Worm (Caenorhabditis elegans) whole organism, L2 larva: ENCODE results near the gene srg-11.
A peak's percentile ranks its signal among the peaks of the same experiment; 100 is the strongest.

ENCODE experiments used
- C34F6.9 ChIP-seq: fragments of 150-350 bp; optimal IDR thresholded peaks from 2 replicates; lab custom pipeline; 2014; ENCODE audit warnings: missing biosample characterization, missing genetic modification characterization
- F13H6.1 ChIP-seq: sonication (generic microtip); optimal IDR thresholded peaks from 2 replicates; lab custom pipeline; 2016; ENCODE audit warnings: missing genetic modification characterization, missing compliant biosample characterization
- Y55F3AM.14 ChIP-seq: fragments of 200-800 bp; sonication (Bioruptor generic); optimal IDR thresholded peaks from 2 replicates; lab custom pipeline; 2018; ENCODE audit warnings: mild to moderate bottlenecking, missing genetic modification characterization, missing compliant biosample characterization
- alr-1 ChIP-seq: fragments of 150-350 bp; optimal IDR thresholded peaks from 2 replicates; lab custom pipeline; 2014; ENCODE audit warnings: missing biosample characterization, missing genetic modification characterization
- aly-2 ChIP-seq: fragments of 150-350 bp; optimal IDR thresholded peaks from 2 replicates; lab custom pipeline; 2014; ENCODE audit warnings: missing biosample characterization, missing genetic modification characterization
- ama-1 ChIP-seq: fragments of 150-350 bp; optimal IDR thresholded peaks from 2 replicates; lab custom pipeline; 2018; ENCODE audit warnings: inconsistent platforms
- blmp-1 ChIP-seq: sonication (generic microtip); optimal IDR thresholded peaks from 2 replicates; lab custom pipeline; 2017; ENCODE audit warnings: missing genetic modification characterization, mild to moderate bottlenecking, missing compliant biosample characterization, antibody characterized with exemption, moderate library complexity; ENCODE audit not compliant: insufficient read depth
- ceh-82 ChIP-seq: fragments of 150-350 bp; optimal IDR thresholded peaks from 2 replicates; lab custom pipeline; 2014; ENCODE audit warnings: missing biosample characterization, missing genetic modification characterization
- crh-2 ChIP-seq: sonication (generic microtip); optimal IDR thresholded peaks from 2 replicates; lab custom pipeline; 2017; ENCODE audit warnings: missing biosample characterization, missing genetic modification characterization
- dmd-4 ChIP-seq: sonication (generic microtip); optimal IDR thresholded peaks from 2 replicates; lab custom pipeline; 2017; ENCODE audit warnings: missing biosample characterization, missing genetic modification characterization
- egl-27 ChIP-seq: sonication (generic microtip); optimal IDR thresholded peaks from 3 replicates; lab custom pipeline; 2017; ENCODE audit warnings: missing biosample characterization, missing genetic modification reagents, missing genetic modification characterization
- elt-1 ChIP-seq: fragments of 150-350 bp; optimal IDR thresholded peaks from 2 replicates; lab custom pipeline; 2014; ENCODE audit warnings: missing biosample characterization, missing genetic modification characterization
- elt-3 ChIP-seq: sonication (generic microtip); optimal IDR thresholded peaks from 2 replicates; lab custom pipeline; 2017; ENCODE audit warnings: missing biosample characterization, missing genetic modification characterization
- fos-1 ChIP-seq: fragments of 150-350 bp; optimal IDR thresholded peaks from 2 replicates; lab custom pipeline; 2014; ENCODE audit warnings: missing biosample characterization, missing genetic modification characterization
- lin-13 ChIP-seq: fragments of 150-350 bp; optimal IDR thresholded peaks from 2 replicates; lab custom pipeline; 2014; ENCODE audit warnings: missing biosample characterization, missing genetic modification reagents, missing genetic modification characterization
- lin-39 ChIP-seq: fragments of 150-350 bp; optimal IDR thresholded peaks from 2 replicates; lab custom pipeline; 2014; ENCODE audit warnings: missing biosample characterization, missing genetic modification reagents, missing genetic modification characterization
- lsy-2 ChIP-seq, 2 experiments: fragments of 150-350 bp in 1 of 2; sonication (generic microtip) in 1 of 2; optimal IDR thresholded peaks; 2 replicates each; lab custom pipeline; 2014 to 2017; ENCODE audit warnings: missing biosample characterization in 2 of 2, missing genetic modification characterization in 2 of 2
- mab-5 ChIP-seq: fragments of 150-350 bp; optimal IDR thresholded peaks from 2 replicates; lab custom pipeline; 2014; ENCODE audit warnings: missing biosample characterization, missing genetic modification characterization
- mbf-1 ChIP-seq: sonication (generic microtip); optimal IDR thresholded peaks from 2 replicates; lab custom pipeline; 2017; ENCODE audit warnings: missing biosample characterization, missing genetic modification characterization
- mdl-1 ChIP-seq, 2 experiments: fragments of 150-350 bp in 1 of 2; sonication (generic microtip) in 1 of 2; optimal IDR thresholded peaks; 2 replicates each; lab custom pipeline; 2017; ENCODE audit warnings: missing biosample characterization in 2 of 2, missing genetic modification characterization in 2 of 2
- nhr-10 ChIP-seq: sonication (generic microtip); optimal IDR thresholded peaks from 2 replicates; lab custom pipeline; 2017; ENCODE audit warnings: missing biosample characterization, missing genetic modification characterization
- nhr-11 ChIP-seq: fragments of 150-350 bp; optimal IDR thresholded peaks from 2 replicates; lab custom pipeline; 2014; ENCODE audit warnings: missing biosample characterization, missing genetic modification characterization
- nhr-12 ChIP-seq: fragments of 150-350 bp; optimal IDR thresholded peaks from 2 replicates; lab custom pipeline; 2014; ENCODE audit warnings: missing biosample characterization, missing genetic modification characterization
- nhr-129 ChIP-seq: fragments of 150-350 bp; optimal IDR thresholded peaks from 2 replicates; lab custom pipeline; 2014; ENCODE audit warnings: missing biosample characterization, missing genetic modification characterization
- nhr-21 ChIP-seq: fragments of 150-350 bp; optimal IDR thresholded peaks from 2 replicates; lab custom pipeline; 2014; ENCODE audit warnings: missing biosample characterization, missing genetic modification characterization
- nhr-23 ChIP-seq: fragments of 150-350 bp; optimal IDR thresholded peaks from 2 replicates; lab custom pipeline; 2014; ENCODE audit warnings: missing biosample characterization, missing genetic modification reagents, missing genetic modification characterization
- nhr-237 ChIP-seq: fragments of 150-350 bp; optimal IDR thresholded peaks from 2 replicates; lab custom pipeline; 2014; ENCODE audit warnings: missing biosample characterization, missing genetic modification characterization
- nhr-25 ChIP-seq: fragments of 150-350 bp; sonication (generic microtip); optimal IDR thresholded peaks from 3 replicates; lab custom pipeline; 2014; ENCODE audit warnings: missing biosample characterization, missing genetic modification characterization
- nhr-6 ChIP-seq: fragments of 150-350 bp; optimal IDR thresholded peaks from 2 replicates; lab custom pipeline; 2014; ENCODE audit warnings: missing biosample characterization, missing genetic modification characterization
- peb-1 ChIP-seq: fragments of 150-350 bp; optimal IDR thresholded peaks from 2 replicates; lab custom pipeline; 2014; ENCODE audit warnings: missing biosample characterization, missing genetic modification characterization
- sem-4 ChIP-seq: fragments of 150-350 bp; optimal IDR thresholded peaks from 2 replicates; lab custom pipeline; 2014; ENCODE audit warnings: missing biosample characterization, missing genetic modification reagents, missing genetic modification characterization
- skn-1 ChIP-seq: sonication (generic microtip); optimal IDR thresholded peaks from 2 replicates; lab custom pipeline; 2017; ENCODE audit warnings: missing biosample characterization, missing genetic modification characterization
- sma-3 ChIP-seq: sonication (generic microtip); optimal IDR thresholded peaks from 2 replicates; lab custom pipeline; 2016; ENCODE audit warnings: missing genetic modification reagents, missing genetic modification characterization, missing compliant biosample characterization
- sma-9 ChIP-seq, 2 experiments: fragments of 150-350 bp in 1 of 2; sonication (generic microtip) in 1 of 2; optimal IDR thresholded peaks; 2 replicates each; lab custom pipeline; 2014 to 2016; ENCODE audit warnings: missing genetic modification characterization in 2 of 2, mild to moderate bottlenecking in 1 of 2, missing biosample characterization in 1 of 2, missing compliant biosample characterization in 1 of 2, missing genetic modification reagents in 1 of 2, moderate library complexity in 1 of 2
- snpc-4 ChIP-seq: fragments of 150-350 bp; optimal IDR thresholded peaks from 2 replicates; lab custom pipeline; 2014; ENCODE audit warnings: missing biosample characterization, missing genetic modification characterization
- unc-39 ChIP-seq: fragments of 150-350 bp; optimal IDR thresholded peaks from 2 replicates; lab custom pipeline; 2014; ENCODE audit warnings: missing biosample characterization, missing genetic modification characterization
- unc-55 ChIP-seq: fragments of 150-350 bp; sonication (generic microtip); optimal IDR thresholded peaks from 3 replicates; lab custom pipeline; 2014; ENCODE audit warnings: missing biosample characterization, missing genetic modification reagents, missing genetic modification characterization
- zag-1 ChIP-seq: fragments of 150-350 bp; optimal IDR thresholded peaks from 2 replicates; lab custom pipeline; 2014; ENCODE audit warnings: missing biosample characterization, missing genetic modification characterization
- ztf-1 ChIP-seq: fragments of 200-800 bp; sonication (Bioruptor generic); conservative IDR thresholded peaks from 2 replicates; pipeline ENCODE4 v1.3.6; 2022; ENCODE audit warnings: missing genetic modification characterization, missing compliant biosample characterization
- ztf-11 ChIP-seq: sonication (generic microtip); optimal IDR thresholded peaks from 2 replicates; lab custom pipeline; 2017; ENCODE audit warnings: missing biosample characterization, missing genetic modification characterization
- ztf-4 ChIP-seq: fragments of 150-350 bp; optimal IDR thresholded peaks from 2 replicates; lab custom pipeline; 2014; ENCODE audit warnings: missing biosample characterization, missing genetic modification characterization

The srg-11 gene

ce11 chrIII:4677466-4677865, 2.3 kb upstream of the srg-11 start, which contains the start of gene srg-10:
srg-10 (plus strand) TSS chrIII:4677766.
- TF ChIP-seq nhr-10 = no peak
- TF ChIP-seq, all 48 proteins: peak for 0

DNA sequence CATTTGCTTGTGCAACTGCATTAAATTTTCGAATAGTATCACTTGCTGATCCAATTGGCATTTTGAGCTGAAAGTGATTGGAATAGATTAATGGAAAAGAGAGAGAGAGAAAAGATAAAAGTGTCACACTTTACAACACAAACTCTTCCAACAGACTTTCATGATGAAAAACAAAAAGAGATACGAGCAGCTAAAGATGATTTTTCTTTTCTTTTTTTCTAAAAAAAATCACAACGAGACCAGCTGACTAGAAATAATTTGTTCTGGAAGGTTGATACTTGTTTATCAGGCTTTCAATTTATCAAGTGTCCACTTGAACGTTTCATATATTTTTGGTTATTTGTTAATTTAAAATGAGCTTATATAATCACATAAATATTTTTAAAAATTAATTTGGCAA, 7.3 kb downstream of the srg-11 start:
- TF ChIP-seq C34F6.9 = peak; percentile 46
- TF ChIP-seq sem-4 (tag; lab: Kevin White, UChicago) = no peak
- no peak for TF ChIP-seq skn-1 (tag; lab: Kevin White, UChicago)
- TF ChIP-seq dmd-4 (tag; lab: Kevin White, UChicago) = no peak
- peak; percentile 39 for TF ChIP-seq F13H6.1 (tag; lab: Kevin White, UChicago)
- peak; percentile 51 for TF ChIP-seq nhr-129 (tag; lab: Kevin White, UChicago)
- no peak for TF ChIP-seq zag-1
- TF ChIP-seq lsy-2 (tag; optimal IDR thresholded peaks at IDR 0.05; lab: Kevin White, UChicago) = peak in 1 of 2 experiments; percentile 56
- no peak for TF ChIP-seq ama-1 (lab: Kevin White, UChicago)
- TF ChIP-seq lin-39 (tag; lab: Kevin White, UChicago) = no peak
- TF ChIP-seq nhr-23 (tag; lab: Kevin White, UChicago) = no peak
- no peak for TF ChIP-seq peb-1 (tag; lab: Kevin White, UChicago)

ce11 chrIII:4688356-4688755, 8.5 kb downstream of the srg-11 start, which contains the start of gene tag-243:
tag-243 (minus strand) TSS chrIII:4688456.
- TF ChIP-seq peb-1 (tag; lab: Kevin White, UChicago) = no peak
- TF ChIP-seq lsy-2 (tag; optimal IDR thresholded peaks at IDR 0.05; lab: Kevin White, UChicago) = no peak
- no peak for TF ChIP-seq nhr-25 (tag; lab: Kevin White, UChicago)
- TF ChIP-seq nhr-11 (tag; lab: Kevin White, UChicago) = no peak
- TF ChIP-seq C34F6.9 = no peak
- no peak for TF ChIP-seq ama-1 (lab: Kevin White, UChicago)
- no peak for TF ChIP-seq mbf-1 (tag; lab: Kevin White, UChicago)
- TF ChIP-seq egl-27 (tag; lab: Kevin White, UChicago) = no peak
- TF ChIP-seq nhr-21 = no peak
- TF ChIP-seq elt-3 (tag; lab: Kevin White, UChicago) = no peak
- no peak for TF ChIP-seq snpc-4
- TF ChIP-seq zag-1 = no peak
- TF ChIP-seq aly-2 (tag; lab: Kevin White, UChicago) = no peak
- TF ChIP-seq nhr-23 (tag; lab: Kevin White, UChicago) = no peak
- TF ChIP-seq lin-39 (tag; lab: Kevin White, UChicago) = no peak
- TF ChIP-seq alr-1 = no peak
- TF ChIP-seq dmd-4 (tag; lab: Kevin White, UChicago) = no peak
- TF ChIP-seq crh-2 (tag; lab: Kevin White, UChicago) = no peak
- no peak for TF ChIP-seq sma-3 (GFP tag; lab: Kevin White, UChicago)

DNA sequence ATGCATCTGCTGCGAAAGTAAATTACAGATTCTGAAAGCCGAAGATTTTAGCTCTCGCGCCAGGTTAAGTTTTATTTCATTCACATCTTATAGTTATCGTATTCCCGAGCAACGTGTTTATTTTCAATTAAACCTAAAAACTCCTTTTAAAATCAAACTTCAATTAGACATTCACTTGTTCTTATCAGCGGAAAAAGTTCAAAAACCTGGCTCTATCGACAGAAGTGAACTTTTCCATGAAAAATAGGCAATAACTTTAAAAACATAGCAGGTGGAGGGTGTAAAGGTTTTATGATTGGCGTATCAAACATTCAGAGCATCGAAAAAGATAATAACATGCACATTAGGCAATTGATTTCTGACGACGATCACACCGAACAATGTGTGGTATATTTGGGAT, 9.2 kb downstream of the srg-11 start, which contains the start of gene ppat-1:
Gene ppat-1, plus strand, starts transcription at position 316 of the 400 bp plus-strand sequence.
- TF ChIP-seq fos-1 (tag; lab: Kevin White, UChicago) = peak; percentile 10
- TF ChIP-seq unc-39 (tag; lab: Kevin White, UChicago) = no peak

DNA sequence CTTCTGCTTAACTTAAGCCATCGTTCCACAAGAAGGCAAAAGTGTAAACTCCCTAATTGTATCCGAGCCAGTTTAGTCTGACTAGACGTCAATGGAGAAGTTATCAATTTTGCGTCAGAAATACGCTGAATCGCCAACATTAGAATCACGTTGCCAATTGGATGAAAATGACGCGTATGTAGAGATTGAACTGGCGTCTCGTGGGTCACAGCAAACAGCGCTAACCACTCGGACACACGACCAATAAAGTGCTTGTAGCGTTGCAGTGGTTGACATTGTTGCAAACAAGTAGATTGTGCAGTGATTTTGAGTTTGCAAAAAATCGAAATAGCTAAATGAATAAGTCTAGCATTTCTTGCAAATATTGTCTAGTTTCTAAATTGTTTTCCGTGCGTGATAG, 9.8 kb downstream of the srg-11 start:
- peak; percentile 85 for TF ChIP-seq sma-9 (GFP tag; optimal IDR thresholded peaks at IDR 0.05; lab: Kevin White, UChicago)
- no peak for TF ChIP-seq sma-9 (tag; optimal IDR thresholded peaks at IDR 0.05; lab: Kevin White, UChicago)
- TF ChIP-seq lin-39 (tag; lab: Kevin White, UChicago) = no peak
- TF ChIP-seq mdl-1 (tag; optimal IDR thresholded peaks at IDR 0.05; lab: Kevin White, UChicago) = peak in 1 of 2 experiments; percentile 70
- no peak for TF ChIP-seq blmp-1 (tag; lab: Kevin White, UChicago)
- peak; percentile 54 to 79 for TF ChIP-seq lsy-2 (tag; optimal IDR thresholded peaks at IDR 0.05; lab: Kevin White, UChicago)
- TF ChIP-seq crh-2 (tag; lab: Kevin White, UChicago) = peak; percentile 90
- TF ChIP-seq nhr-129 (tag; lab: Kevin White, UChicago) = peak; percentile 96
- no peak for TF ChIP-seq nhr-237 (tag; lab: Kevin White, UChicago)
- peak; percentile 50 for TF ChIP-seq sem-4 (tag; lab: Kevin White, UChicago)
- TF ChIP-seq aly-2 (tag; lab: Kevin White, UChicago) = no peak
- TF ChIP-seq nhr-25 (tag; lab: Kevin White, UChicago) = no peak
- TF ChIP-seq F13H6.1 (tag; lab: Kevin White, UChicago) = peak; percentile 66
- no peak for TF ChIP-seq alr-1
- peak; percentile 48 for TF ChIP-seq nhr-6
- peak; percentile 74 for TF ChIP-seq ztf-4 (tag; lab: Kevin White, UChicago)
- no peak for TF ChIP-seq nhr-10
- peak; percentile 89 for TF ChIP-seq fos-1 (tag; lab: Kevin White, UChicago)
- peak; percentile 70 for TF ChIP-seq lin-13 (GFP tag; lab: Kevin White, UChicago)
- no peak for TF ChIP-seq zag-1
- no peak for TF ChIP-seq nhr-12 (tag; lab: Kevin White, UChicago)
- TF ChIP-seq ceh-82 = no peak
- TF ChIP-seq unc-39 (tag; lab: Kevin White, UChicago) = no peak
- no peak for TF ChIP-seq unc-55 (GFP tag; lab: Kevin White, UChicago)
- no peak for TF ChIP-seq snpc-4
- no peak for TF ChIP-seq mab-5 (tag; lab: Kevin White, UChicago)
- TF ChIP-seq dmd-4 (tag; lab: Kevin White, UChicago) = no peak
- no peak for TF ChIP-seq peb-1 (tag; lab: Kevin White, UChicago)
- TF ChIP-seq nhr-21 = peak; percentile 76
- no peak for TF ChIP-seq ztf-1 (GFP tag; lab: Robert Waterston, UW)
- peak; percentile 78 for TF ChIP-seq Y55F3AM.14
- TF ChIP-seq elt-3 (tag; lab: Kevin White, UChicago) = no peak
- no peak for TF ChIP-seq elt-1 (tag; lab: Kevin White, UChicago)
- no peak for TF ChIP-seq ztf-11 (tag; lab: Kevin White, UChicago)
